Worm (Caenorhabditis elegans): ENCODE measurements around the gene egl-43.

The egl-43 gene

ce11 chrII:9976405-9976804 lies 21.4 kb downstream of the egl-43 start, which contains the start of gene R53.8:
R53.8 (plus strand) TSS chrII:9976705.
- no peak for TF ChIP-seq B0336.3 (GFP tag; IDR thresholded peaks at IDR 0.05)
- TF ChIP-seq ztf-28 (GFP tag; IDR thresholded peaks at IDR 0.05), result no peak
- TF ChIP-seq ztf-22 (GFP tag; optimal IDR thresholded peaks at IDR 0.05), result no peak
- TF ChIP-seq lsl-1 (GFP tag; optimal IDR thresholded peaks at IDR 0.05), result no peak
- no peak for TF ChIP-seq T07F8.4 (tag; optimal IDR thresholded peaks at IDR 0.05)
- TF ChIP-seq Y79H2A.3 (GFP tag; conservative IDR thresholded peaks at IDR 0.05), result no peak
- TF ChIP-seq snpc-3.4 (tag; optimal IDR thresholded peaks at IDR 0.05), result no peak
- no peak for TF ChIP-seq lin-26 (GFP tag; IDR thresholded peaks at IDR 0.05)
- TF ChIP-seq F52B5.7 (tag; optimal IDR thresholded peaks at IDR 0.05), result no peak
- no peak for TF ChIP-seq F55B11.4 (tag; optimal IDR thresholded peaks at IDR 0.05; ENCODE audit: borderline replicate concordance, insufficient read depth)
- TF ChIP-seq ztf-26 (tag; optimal IDR thresholded peaks at IDR 0.05), result no peak

- TF ChIP-seq lir-1 (GFP tag; conservative IDR thresholded peaks at IDR 0.05) (no peak), athp-1 (tag; optimal IDR thresholded peaks at IDR 0.05) (no peak), madf-6 (GFP tag; IDR thresholded peaks at IDR 0.05) (peak; percentile 70), efl-1 (GFP tag; optimal IDR thresholded peaks at IDR 0.05) (peak; percentile 80), nhr-120 (GFP tag; IDR thresholded peaks at IDR 0.05) (no peak)
These were observed 25.2 kb downstream of the egl-43 start, which contains the start of gene ZK892.6 for ce11 chrII:9980077-9980631. ZK892.6 (minus strand) TSS chrII:9980127.

- TF ChIP-seq F10E7.11 (tag; optimal IDR thresholded peaks at IDR 0.05), result no peak
- 0 out of 2 replicates have a peak, but pooled peaks have one; percentile 10 for TF ChIP-seq madf-3 (GFP tag; IDR thresholded peaks at IDR 0.05)
These were observed 26.8 kb downstream of the egl-43 start, which contains the start of gene sdz-38 for ce11 chrII:9981760-9982159. sdz-38 (minus strand) TSS chrII:9981860.

ce11 chrII:9982437-9982836 lies 27.5 kb downstream of the egl-43 start:
- TF ChIP-seq lir-1 (GFP tag; conservative IDR thresholded peaks at IDR 0.05) (no peak), hmg-20 (GFP tag; IDR thresholded peaks at IDR 0.05) (no peak), sea-2 (GFP tag; IDR thresholded peaks at IDR 0.05) (no peak), Y53G8AR.9 (GFP tag; conservative IDR thresholded peaks at IDR 0.05) (no peak), snpc-4 (GFP tag; optimal IDR thresholded peaks at IDR 0.05) (no peak), snpc-4 (tag; optimal IDR thresholded peaks at IDR 0.05) (no peak)

ce11 chrII:9984866-9985336 lies 29.9 kb downstream of the egl-43 start:
- TF ChIP-seq ceh-27 (GFP tag; optimal IDR thresholded peaks at IDR 0.05) (peak; percentile 12), B0336.3 (GFP tag; IDR thresholded peaks at IDR 0.05) (no peak), cebp-1 (GFP tag; IDR thresholded peaks at IDR 0.05) (no peak), cebp-1 (tag; optimal IDR thresholded peaks at IDR 0.05) (no peak)

- 0 out of 2 replicates have a peak, but pooled peaks have one; percentile 30 for TF ChIP-seq madf-3 (GFP tag; IDR thresholded peaks at IDR 0.05)
- no peak for TF ChIP-seq cebp-1 (GFP tag; IDR thresholded peaks at IDR 0.05)
- no peak for TF ChIP-seq cebp-1 (tag; optimal IDR thresholded peaks at IDR 0.05)
These were observed 31.9 kb downstream of the egl-43 start for ce11 chrII:9986635-9987575.
